Fruit fly (Drosophila melanogaster) whole organism, wandering third instar larva: ENCODE data around the gene CG13300.
A peak's percentile ranks its signal among the peaks of the same experiment; 100 is the strongest.

ENCODE experiments used
- Abd-B ChIP-seq: fragments of >200 bp; optimal IDR thresholded peaks from 2 replicates; lab custom pipeline; 2017; ENCODE audit warnings: missing biosample characterization, missing genetic modification characterization
- CG32264 ChIP-seq: fragments of 200-800 bp; sonication (Bioruptor generic); optimal IDR thresholded peaks from 2 replicates; lab custom pipeline; 2016; ENCODE audit warnings: missing biosample characterization, missing genetic modification characterization
- CG9705 ChIP-seq: fragments of 200-800 bp; sonication (Bioruptor generic); optimal IDR thresholded peaks from 2 replicates; lab custom pipeline; 2018; ENCODE audit warnings: missing biosample characterization, mild to moderate bottlenecking, missing genetic modification characterization
- CrebA ChIP-seq: fragments of 200-800 bp; sonication (Bioruptor generic); optimal IDR thresholded peaks from 2 replicates; lab custom pipeline; 2016; ENCODE audit warnings: missing biosample characterization, mild to moderate bottlenecking, missing genetic modification characterization, borderline replicate concordance
- Dfd ChIP-seq: fragments of >200 bp; optimal IDR thresholded peaks from 2 replicates; lab custom pipeline; 2017; ENCODE audit warnings: missing biosample characterization, missing genetic modification characterization
- Dif ChIP-seq: fragments of 200-275, 200-300 bp; sonication (Bioruptor generic); optimal IDR thresholded peaks from 2 replicates; lab custom pipeline; 2018; ENCODE audit warnings: missing biosample characterization, missing genetic modification characterization; ENCODE audit not compliant: partially characterized antibody
- GATAd ChIP-seq: sonication (Bioruptor generic); optimal IDR thresholded peaks from 2 replicates; lab custom pipeline; 2016; ENCODE audit warnings: missing biosample characterization, missing genetic modification characterization
- HLH106 ChIP-seq: fragments of 200-800 bp; optimal IDR thresholded peaks from 3 replicates; lab custom pipeline; 2019; ENCODE audit warnings: missing biosample characterization, mild to moderate bottlenecking, missing genetic modification characterization, moderate library complexity
- Hnf4 ChIP-seq: fragments of 200-800 bp; sonication (Bioruptor generic); optimal IDR thresholded peaks from 2 replicates; lab custom pipeline; 2016; ENCODE audit warnings: missing biosample characterization, mild to moderate bottlenecking, missing genetic modification characterization
- Hr78 ChIP-seq: fragments of >200 bp; optimal IDR thresholded peaks from 2 replicates; lab custom pipeline; 2017; ENCODE audit warnings: missing biosample characterization, missing genetic modification characterization
- Hr83 ChIP-seq: fragments of 200-300 bp; sonication (Bioruptor generic); optimal IDR thresholded peaks from 2 replicates; lab custom pipeline; 2016; ENCODE audit warnings: missing biosample characterization, mild to moderate bottlenecking, missing genetic modification characterization, moderate library complexity; ENCODE audit not compliant: poor library complexity, severe bottlenecking
- Jra ChIP-seq: sonication (Bioruptor generic); optimal IDR thresholded peaks from 2 replicates; lab custom pipeline; 2016; ENCODE audit warnings: missing biosample characterization, missing genetic modification characterization
- Mio ChIP-seq: sonication (Bioruptor generic); optimal IDR thresholded peaks from 2 replicates; lab custom pipeline; 2016; ENCODE audit warnings: missing biosample characterization, missing genetic modification characterization
- Myc ChIP-seq: fragments of >200 bp; optimal IDR thresholded peaks from 2 replicates; lab custom pipeline; 2017
- N ChIP-seq: fragments of >200 bp; optimal IDR thresholded peaks from 2 replicates; lab custom pipeline; 2018; ENCODE audit warnings: missing biosample characterization, missing external identifiers, missing genetic modification characterization
- OdsH ChIP-seq: fragments of 200-800 bp; sonication (Bioruptor generic); optimal IDR thresholded peaks from 2 replicates; lab custom pipeline; 2016; ENCODE audit warnings: missing biosample characterization, mild to moderate bottlenecking, missing genetic modification characterization
- Rel ChIP-seq, 2 experiments: fragments of 200-800 bp; sonication (Bioruptor generic) in 1 of 2; optimal IDR thresholded peaks; 2 replicates in 1 of 2; 3 replicates in 1 of 2; lab custom pipeline; 2016 to 2019; ENCODE audit warnings: mild to moderate bottlenecking in 2 of 2, missing biosample characterization in 2 of 2, missing genetic modification characterization in 2 of 2, moderate library complexity in 1 of 2
- Sp1 ChIP-seq: fragments of 200-800 bp; sonication (Bioruptor generic); optimal IDR thresholded peaks from 3 replicates; lab custom pipeline; 2019; ENCODE audit warnings: missing biosample characterization, mild to moderate bottlenecking, missing genetic modification characterization, moderate library complexity
- Vsx2 ChIP-seq: fragments of 200-300, 225-300 bp; sonication (Bioruptor generic); optimal IDR thresholded peaks from 2 replicates; lab custom pipeline; 2018; ENCODE audit warnings: missing biosample characterization, missing genetic modification characterization; ENCODE audit not compliant: partially characterized antibody
- br ChIP-seq: fragments of 200-800 bp; sonication (Bioruptor generic); optimal IDR thresholded peaks from 2 replicates; lab custom pipeline; 2016; ENCODE audit warnings: missing biosample characterization, missing genetic modification characterization
- brk ChIP-seq: fragments of 200-800 bp; sonication (Bioruptor generic); optimal IDR thresholded peaks from 2 replicates; lab custom pipeline; 2016; ENCODE audit warnings: missing biosample characterization, mild to moderate bottlenecking, missing genetic modification characterization
- dl ChIP-seq, 2 experiments: fragments of 175-275, 200-275 bp in 1 of 2; fragments of 200-275 bp in 1 of 2; sonication (Bioruptor generic); optimal IDR thresholded peaks; lab custom pipeline; 2018; ENCODE audit warnings: mild to moderate bottlenecking in 2 of 2, missing biosample characterization in 2 of 2, missing genetic modification characterization in 2 of 2, moderate library complexity in 2 of 2; ENCODE audit not compliant: partially characterized antibody in 2 of 2, insufficient read depth in 1 of 2
- dmrt93B ChIP-seq: fragments of 200-800 bp; sonication (Bioruptor generic); optimal IDR thresholded peaks from 2 replicates; lab custom pipeline; 2018; ENCODE audit warnings: missing biosample characterization, mild to moderate bottlenecking, missing genetic modification characterization
- dsf ChIP-seq: sonication (Bioruptor generic); optimal IDR thresholded peaks from 2 replicates; lab custom pipeline; 2016; ENCODE audit warnings: missing biosample characterization, missing genetic modification characterization, borderline replicate concordance
- ey ChIP-seq: fragments of 200-800 bp; sonication (Bioruptor generic); optimal IDR thresholded peaks from 2 replicates; lab custom pipeline; 2016; ENCODE audit warnings: missing biosample characterization, missing genetic modification characterization
- foxo ChIP-seq, 2 experiments: fragments of 200-800 bp; sonication (Bioruptor generic); optimal IDR thresholded peaks; 2 replicates in 1 of 2; 3 replicates in 1 of 2; lab custom pipeline; 2016 to 2017; ENCODE audit warnings: missing biosample characterization in 2 of 2, missing genetic modification characterization in 2 of 2
- fru ChIP-seq: fragments of 200-800 bp; sonication (Bioruptor generic); optimal IDR thresholded peaks from 3 replicates; lab custom pipeline; 2016; ENCODE audit warnings: missing biosample characterization, mild to moderate bottlenecking, missing genetic modification characterization
- h ChIP-seq: fragments of 200-800 bp; sonication (Bioruptor generic); optimal IDR thresholded peaks from 3 replicates; lab custom pipeline; 2016; ENCODE audit warnings: missing biosample characterization, mild to moderate bottlenecking, missing genetic modification characterization
- jim ChIP-seq: fragments of 175-275, 200-325 bp; sonication (Bioruptor generic); optimal IDR thresholded peaks from 2 replicates; lab custom pipeline; 2016; ENCODE audit warnings: missing biosample characterization, mild to moderate bottlenecking, missing genetic modification characterization
- lola ChIP-seq: fragments of >200 bp; optimal IDR thresholded peaks from 2 replicates; lab custom pipeline; 2017; ENCODE audit warnings: missing biosample characterization, missing genetic modification characterization
- pan ChIP-seq: fragments of >200 bp; optimal IDR thresholded peaks from 2 replicates; lab custom pipeline; 2017
- psq ChIP-seq: fragments of 200-800 bp; sonication (Bioruptor generic); optimal IDR thresholded peaks from 3 replicates; lab custom pipeline; 2017; ENCODE audit warnings: missing biosample characterization, mild to moderate bottlenecking, missing genetic modification characterization, moderate library complexity
- rgr ChIP-seq: fragments of 200-800 bp; sonication (Bioruptor generic); optimal IDR thresholded peaks from 3 replicates; lab custom pipeline; 2016; ENCODE audit warnings: missing biosample characterization, mild to moderate bottlenecking, missing genetic modification characterization
- sage ChIP-seq: fragments of 200-800 bp; sonication (Bioruptor generic); optimal IDR thresholded peaks from 2 replicates; lab custom pipeline; 2016; ENCODE audit warnings: missing biosample characterization, mild to moderate bottlenecking, missing genetic modification characterization
- sv ChIP-seq: fragments of 200-800 bp; sonication (Bioruptor generic); optimal IDR thresholded peaks from 3 replicates; lab custom pipeline; 2016; ENCODE audit warnings: missing biosample characterization, missing genetic modification characterization
- tai ChIP-seq: sonication (Bioruptor generic); optimal IDR thresholded peaks from 2 replicates; lab custom pipeline; 2016; ENCODE audit warnings: missing biosample characterization, missing genetic modification characterization
- usp ChIP-seq: fragments of >200 bp; optimal IDR thresholded peaks from 2 replicates; lab custom pipeline; 2017; ENCODE audit warnings: missing biosample characterization, missing genetic modification characterization
- woc ChIP-seq: sonication (Bioruptor generic); optimal IDR thresholded peaks from 2 replicates; lab custom pipeline; 2016; ENCODE audit warnings: missing biosample characterization, mild to moderate bottlenecking, missing genetic modification characterization

Gene CG13300

DNA sequence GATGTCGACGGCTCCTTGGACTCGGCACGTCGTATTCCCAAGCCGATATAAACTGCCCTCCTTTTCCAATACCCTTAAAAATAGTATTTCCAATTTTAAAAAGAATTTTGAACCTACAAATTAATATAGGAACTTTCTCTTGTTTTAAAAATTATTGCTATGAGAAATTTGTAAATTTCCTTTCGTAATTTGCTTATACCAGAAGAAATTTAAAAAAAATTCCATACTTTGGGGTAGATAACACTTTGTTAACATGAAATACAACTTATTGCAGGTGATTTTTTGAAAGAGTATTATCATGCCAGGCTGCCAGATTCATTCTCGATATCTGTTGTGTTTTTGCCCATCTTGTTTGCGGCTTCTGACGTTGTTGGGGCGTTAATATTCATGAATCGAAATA lies 49.7 kb downstream of the CG13300 start:
- TF ChIP-seq Myc (lab: Kevin White, UChicago) (no peak), CG32264 (GFP tag; lab: Kevin White, UChicago) (no peak), woc (GFP tag; lab: Kevin White, UChicago) (peak; percentile 78), Dfd (GFP tag; lab: Kevin White, UChicago) (no peak), foxo (GFP tag; optimal IDR thresholded peaks at IDR 0.05; lab: Kevin White, UChicago) (peak in 1 of 2 experiments; percentile 25), tai (GFP tag; lab: Kevin White, UChicago) (no peak), fru (GFP tag; lab: Kevin White, UChicago) (peak; percentile 35), sv (GFP tag; lab: Kevin White, UChicago) (no peak), N (no peak), br (GFP tag; lab: Kevin White, UChicago) (peak; percentile 9), Dif (no peak), Mio (GFP tag; lab: Kevin White, UChicago) (no peak), Jra (GFP tag; lab: Kevin White, UChicago) (no peak), Vsx2 (GFP tag; lab: Kevin White, UChicago) (no peak), OdsH (peak; percentile 13), Hr83 (no peak), GATAd (GFP tag; lab: Kevin White, UChicago) (no peak), HLH106 (tag; lab: Kevin White, UChicago) (peak; percentile 50), h (GFP tag; lab: Kevin White, UChicago) (peak; percentile 35), psq (GFP tag; lab: Kevin White, UChicago) (peak; percentile 33), Sp1 (GFP tag; lab: Kevin White, UChicago) (peak; percentile 39), rgr (GFP tag; lab: Kevin White, UChicago) (peak; percentile 17), Hr78 (GFP tag; lab: Kevin White, UChicago) (no peak), lola (GFP tag; lab: Kevin White, UChicago) (no peak), CG9705 (GFP tag; lab: Kevin White, UChicago) (no peak), dsf (GFP tag; lab: Kevin White, UChicago) (no peak), pan (lab: Kevin White, UChicago) (no peak), jim (no peak), Rel (GFP tag; optimal IDR thresholded peaks at IDR 0.05; lab: Kevin White, UChicago) (no peak), Rel (tag; optimal IDR thresholded peaks at IDR 0.05; lab: Kevin White, UChicago) (no peak), ey (GFP tag; lab: Kevin White, UChicago) (peak; percentile 50), sage (GFP tag; lab: Kevin White, UChicago) (no peak)

- TF ChIP-seq Dif (no peak), rgr (GFP tag; lab: Kevin White, UChicago) (no peak), sage (GFP tag; lab: Kevin White, UChicago) (no peak), ey (GFP tag; lab: Kevin White, UChicago) (no peak), jim (no peak), h (GFP tag; lab: Kevin White, UChicago) (no peak), Dfd (GFP tag; lab: Kevin White, UChicago) (no peak), brk (GFP tag; lab: Kevin White, UChicago) (no peak), dmrt93B (GFP tag; lab: Kevin White, UChicago) (no peak), GATAd (GFP tag; lab: Kevin White, UChicago) (no peak), tai (GFP tag; lab: Kevin White, UChicago) (no peak), OdsH (no peak), lola (GFP tag; lab: Kevin White, UChicago) (no peak), Abd-B (GFP tag; lab: Kevin White, UChicago) (no peak), Hnf4 (no peak), CG32264 (GFP tag; lab: Kevin White, UChicago) (no peak), Sp1 (GFP tag; lab: Kevin White, UChicago) (no peak), Myc (lab: Kevin White, UChicago) (no peak)
These were observed 55.6 kb downstream of the CG13300 start for dm6 chr3L:6296611-6297010.

DNA sequence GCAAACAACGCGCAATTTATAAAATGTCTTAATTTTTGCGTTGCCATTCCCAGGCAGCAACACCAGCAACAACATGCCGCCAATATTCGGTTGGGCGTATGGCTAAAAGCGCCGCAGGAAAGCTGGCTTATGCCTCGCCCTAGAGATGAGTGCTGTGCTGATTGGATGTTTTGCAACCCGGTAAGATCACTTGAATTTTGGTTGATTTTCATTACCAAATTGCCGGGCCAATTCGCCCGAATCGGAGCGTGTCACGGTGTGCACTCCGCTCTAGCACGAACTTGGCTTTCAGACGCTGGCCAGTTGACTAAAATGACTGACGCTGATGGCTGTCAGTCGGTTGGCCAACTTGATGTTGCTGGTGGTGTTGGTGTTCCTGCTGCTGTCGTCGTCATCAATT lies 66.8 kb downstream of the CG13300 start:
- TF ChIP-seq h (GFP tag; lab: Kevin White, UChicago) (peak; percentile 73), Vsx2 (GFP tag; lab: Kevin White, UChicago) (no peak), brk (GFP tag; lab: Kevin White, UChicago) (peak; percentile 30), foxo (GFP tag; optimal IDR thresholded peaks at IDR 0.05; lab: Kevin White, UChicago) (peak in 1 of 2 experiments; percentile 63), Rel (GFP tag; optimal IDR thresholded peaks at IDR 0.05; lab: Kevin White, UChicago) (no peak), Rel (tag; optimal IDR thresholded peaks at IDR 0.05; lab: Kevin White, UChicago) (no peak), sv (GFP tag; lab: Kevin White, UChicago) (no peak), CrebA (no peak), Hnf4 (peak; percentile 38), Jra (GFP tag; lab: Kevin White, UChicago) (peak; percentile 50), CG9705 (GFP tag; lab: Kevin White, UChicago) (peak; percentile 42), Abd-B (GFP tag; lab: Kevin White, UChicago) (no peak), woc (GFP tag; lab: Kevin White, UChicago) (peak; percentile 71), jim (no peak), dl (GFP tag; optimal IDR thresholded peaks at IDR 0.05; lab: Kevin White, UChicago; ENCODE audit: insufficient read depth in 1 of 2, partially characterized antibody in 2 of 2) (no peak), sage (GFP tag; lab: Kevin White, UChicago) (peak; percentile 12), tai (GFP tag; lab: Kevin White, UChicago) (no peak), Myc (lab: Kevin White, UChicago) (no peak), Hr83 (no peak), pan (lab: Kevin White, UChicago) (no peak), Sp1 (GFP tag; lab: Kevin White, UChicago) (peak; percentile 55), lola (GFP tag; lab: Kevin White, UChicago) (no peak), OdsH (peak; percentile 60), dsf (GFP tag; lab: Kevin White, UChicago) (no peak), usp (no peak), Dfd (GFP tag; lab: Kevin White, UChicago) (no peak), br (GFP tag; lab: Kevin White, UChicago) (peak; percentile 63), N (no peak), fru (GFP tag; lab: Kevin White, UChicago) (peak; percentile 64), psq (GFP tag; lab: Kevin White, UChicago) (peak; percentile 46), Dif (no peak), Hr78 (GFP tag; lab: Kevin White, UChicago) (no peak), CG32264 (GFP tag; lab: Kevin White, UChicago) (no peak), Mio (GFP tag; lab: Kevin White, UChicago) (no peak)
